Fruit fly (Drosophila melanogaster) whole organism, prepupa: ENCODE measurements around the gene INPP5E.

Experiments used
- Blimp-1 ChIP-seq: fragments of 200-800 bp; sonication (Bioruptor generic); optimal IDR thresholded peaks from 3 replicates; lab custom pipeline; 2017; ENCODE audit warnings: missing biosample characterization, missing genetic modification characterization, mild to moderate bottlenecking, moderate library complexity, missing genetic modification reagents
- CG10631 ChIP-seq: fragments of 200-800 bp; sonication (Bioruptor generic); optimal IDR thresholded peaks from 2 replicates; lab custom pipeline; 2016; ENCODE audit warnings: missing biosample characterization, missing genetic modification characterization
- CG11902 ChIP-seq: fragments of 200-800 bp; sonication (Bioruptor generic); optimal IDR thresholded peaks from 3 replicates; lab custom pipeline; 2016; ENCODE audit warnings: missing biosample characterization, missing genetic modification characterization
- CG15336 ChIP-seq: fragments of 200-800 bp; sonication (Bioruptor generic); IDR thresholded peaks from 2 replicates; pipeline ENCODE4 v1.3.6; 2022; ENCODE audit warnings: missing biosample characterization, missing genetic modification characterization
- CG16779 ChIP-seq: fragments of 200-800 bp; sonication (Bioruptor generic); optimal IDR thresholded peaks from 3 replicates; lab custom pipeline; 2017; ENCODE audit warnings: missing biosample characterization, mild to moderate bottlenecking, missing genetic modification characterization
- CG3032 ChIP-seq: fragments of 200-800 bp; optimal IDR thresholded peaks from 2 replicates; lab custom pipeline; 2019; ENCODE audit warnings: missing biosample characterization, mild to moderate bottlenecking, missing genetic modification characterization, moderate library complexity
- CG32006 ChIP-seq: fragments of 200-800 bp; sonication (Bioruptor generic); optimal IDR thresholded peaks from 3 replicates; lab custom pipeline; 2017; ENCODE audit warnings: missing biosample characterization, mild to moderate bottlenecking, missing genetic modification characterization
- CG3919 ChIP-seq: fragments of 200-800 bp; sonication (Bioruptor generic); optimal IDR thresholded peaks from 3 replicates; lab custom pipeline; 2016; ENCODE audit warnings: missing biosample characterization, missing genetic modification characterization
- CG6163 ChIP-seq: fragments of 200-800 bp; sonication (Bioruptor generic); IDR thresholded peaks from 3 replicates; pipeline ENCODE4 v1.3.6; 2022; ENCODE audit warnings: missing biosample characterization, missing genetic modification characterization
- CG6276 ChIP-seq: fragments of 200-800 bp; sonication (Bioruptor generic); optimal IDR thresholded peaks from 2 replicates; lab custom pipeline; 2017; ENCODE audit warnings: missing biosample characterization, mild to moderate bottlenecking, missing genetic modification characterization
- CG6808 ChIP-seq: fragments of 200-800 bp; sonication (Bioruptor generic); optimal IDR thresholded peaks from 3 replicates; lab custom pipeline; 2017; ENCODE audit warnings: missing biosample characterization, missing genetic modification characterization, mild to moderate bottlenecking, moderate library complexity, missing genetic modification reagents
- CG6854 ChIP-seq: fragments of 200-800 bp; sonication (Bioruptor generic); optimal IDR thresholded peaks from 2 replicates; lab custom pipeline; 2017; ENCODE audit warnings: missing biosample characterization, mild to moderate bottlenecking, missing genetic modification characterization
- CG7368 ChIP-seq: fragments of 200-800 bp; sonication (Bioruptor generic); optimal IDR thresholded peaks from 3 replicates; lab custom pipeline; 2016; ENCODE audit warnings: missing biosample characterization, missing genetic modification characterization
- CG8632 ChIP-seq: fragments of 200-800 bp; sonication (Bioruptor generic); optimal IDR thresholded peaks from 3 replicates; lab custom pipeline; 2016; ENCODE audit warnings: missing biosample characterization, missing genetic modification characterization
- Eip75B ChIP-seq: fragments of 200-800 bp; sonication (Bioruptor generic); optimal IDR thresholded peaks from 3 replicates; lab custom pipeline; 2016; ENCODE audit warnings: missing biosample characterization, missing genetic modification characterization
- Eip78C ChIP-seq: fragments of 200-800 bp; sonication (Bioruptor generic); peaks from one replicate; lab custom pipeline; 2016; ENCODE audit warnings: missing biosample characterization, missing genetic modification characterization
- Eip93F ChIP-seq: fragments of 200-800 bp; sonication (Bioruptor generic); optimal IDR thresholded peaks from 2 replicates; lab custom pipeline; 2016; ENCODE audit warnings: missing biosample characterization, mild to moderate bottlenecking, missing genetic modification characterization
- Ets21C ChIP-seq: fragments of 200-800 bp; sonication (Bioruptor generic); optimal IDR thresholded peaks from 3 replicates; lab custom pipeline; 2016; ENCODE audit warnings: missing biosample characterization, missing genetic modification characterization
- Ets96B ChIP-seq: fragments of 200-800 bp; optimal IDR thresholded peaks from 2 replicates; lab custom pipeline; 2019; ENCODE audit warnings: missing biosample characterization, mild to moderate bottlenecking, missing genetic modification characterization, moderate library complexity
- Gug ChIP-seq: fragments of 200-800 bp; sonication (Bioruptor generic); IDR thresholded peaks from 2 replicates; pipeline ENCODE4 v1.3.6; 2022; ENCODE audit warnings: missing biosample characterization, missing genetic modification characterization
- Hr38 ChIP-seq: sonication (Bioruptor generic); optimal IDR thresholded peaks from 2 replicates; lab custom pipeline; 2016; ENCODE audit warnings: missing biosample characterization, missing genetic modification characterization
- OdsH ChIP-seq: fragments of 200-800 bp; sonication (Bioruptor generic); optimal IDR thresholded peaks from 3 replicates; lab custom pipeline; 2016; ENCODE audit warnings: missing biosample characterization, missing genetic modification characterization
- Smox ChIP-seq: fragments of 200-800 bp; sonication (Bioruptor generic); optimal IDR thresholded peaks from 3 replicates; lab custom pipeline; 2016; ENCODE audit warnings: missing biosample characterization, missing genetic modification characterization
- Sox15 ChIP-seq: fragments of 200-800 bp; sonication (Bioruptor generic); optimal IDR thresholded peaks from 3 replicates; lab custom pipeline; 2016; ENCODE audit warnings: missing biosample characterization, missing genetic modification characterization
- cyc ChIP-seq: fragments of 200-800 bp; sonication (Bioruptor generic); optimal IDR thresholded peaks from 3 replicates; lab custom pipeline; 2016; ENCODE audit warnings: missing biosample characterization, missing genetic modification characterization
- dsx ChIP-seq: fragments of 200-800 bp; optimal IDR thresholded peaks from 3 replicates; lab custom pipeline; 2019; ENCODE audit warnings: missing biosample characterization, mild to moderate bottlenecking, missing genetic modification characterization, moderate library complexity; ENCODE audit not compliant: poor library complexity, severe bottlenecking
- eg ChIP-seq: fragments of 200-800 bp; sonication (Bioruptor generic); IDR thresholded peaks from 3 replicates; pipeline ENCODE4 v1.3.6; 2022; ENCODE audit warnings: missing biosample characterization, missing genetic modification characterization
- esn ChIP-seq: fragments of 200-800 bp; sonication (Bioruptor generic); optimal IDR thresholded peaks from 2 replicates; lab custom pipeline; 2016; ENCODE audit warnings: missing biosample characterization, mild to moderate bottlenecking, missing genetic modification characterization, moderate library complexity
- fd85E ChIP-seq: fragments of 200-800 bp; sonication (Bioruptor generic); optimal IDR thresholded peaks from 3 replicates; lab custom pipeline; 2016; ENCODE audit warnings: missing biosample characterization, missing genetic modification characterization
- fkh ChIP-seq: fragments of 200-800 bp; sonication (Bioruptor generic); optimal IDR thresholded peaks from 3 replicates; lab custom pipeline; 2017; ENCODE audit warnings: missing biosample characterization, mild to moderate bottlenecking, missing genetic modification characterization, moderate library complexity
- lz ChIP-seq: fragments of 200-800 bp; sonication (Bioruptor generic); optimal IDR thresholded peaks from 3 replicates; lab custom pipeline; 2016; ENCODE audit warnings: missing biosample characterization, missing genetic modification characterization
- net ChIP-seq: fragments of 200-800 bp; sonication (Bioruptor generic); optimal IDR thresholded peaks from 3 replicates; lab custom pipeline; 2016; ENCODE audit warnings: missing biosample characterization, missing genetic modification characterization
- pdm3 ChIP-seq: fragments of 200-800 bp; sonication (Bioruptor generic); optimal IDR thresholded peaks from 3 replicates; lab custom pipeline; 2016; ENCODE audit warnings: missing biosample characterization, missing genetic modification characterization
- svp ChIP-seq: fragments of 200-800 bp; sonication (Bioruptor generic); peaks from one replicate; lab custom pipeline; 2016; ENCODE audit warnings: missing biosample characterization, missing genetic modification characterization
- topi ChIP-seq: fragments of 200-800 bp; sonication (Bioruptor generic); optimal IDR thresholded peaks from 3 replicates; lab custom pipeline; 2016; ENCODE audit warnings: missing biosample characterization, missing genetic modification characterization
- vri ChIP-seq: fragments of 200-800 bp; sonication (Bioruptor generic); optimal IDR thresholded peaks from 3 replicates; lab custom pipeline; 2016; ENCODE audit warnings: missing biosample characterization, mild to moderate bottlenecking, missing genetic modification characterization

Gene INPP5E

dm6 chr3L:12310505-12310904 lies 33.0 kb downstream of the INPP5E start, which contains the start of gene CG44355:
Gene CG44355, plus strand, starts transcription at chr3L:12310805.
- TF ChIP-seq Ets21C (no peak), Eip93F (GFP tag; lab: Kevin White, UChicago) (no peak), fkh (no peak), CG3032 (tag; lab: Kevin White, UChicago) (no peak), topi (GFP tag; lab: Kevin White, UChicago) (no peak), Eip78C (GFP tag; lab: Kevin White, UChicago) (no peak), lz (GFP tag; lab: Kevin White, UChicago) (no peak), Blimp-1 (GFP tag; lab: Kevin White, UChicago) (no peak), fd85E (GFP tag; lab: Kevin White, UChicago) (no peak), Sox15 (GFP tag; lab: Kevin White, UChicago) (no peak), CG3919 (no peak), dsx (no peak), CG6808 (no peak), svp (GFP tag; lab: Kevin White, UChicago) (no peak), esn (GFP tag; lab: Kevin White, UChicago) (no peak), CG10631 (GFP tag; lab: Kevin White, UChicago) (no peak), CG15336 (GFP tag; lab: Robert Waterston, UW) (no peak), CG6854 (GFP tag; lab: Kevin White, UChicago) (no peak), cyc (GFP tag; lab: Kevin White, UChicago) (no peak), CG6163 (no peak)
- TF ChIP-seq, all 60 proteins: peak for 0

- no peak for TF ChIP-seq Ets96B (tag; lab: Kevin White, UChicago)
- no peak for TF ChIP-seq Eip75B (GFP tag; lab: Kevin White, UChicago)
- no peak for TF ChIP-seq dsx
- no peak for TF ChIP-seq CG32006 (GFP tag; lab: Kevin White, UChicago)
- no peak for TF ChIP-seq OdsH (GFP tag; lab: Kevin White, UChicago)
- TF ChIP-seq Ets21C, result no peak
- TF ChIP-seq Sox15 (GFP tag; lab: Kevin White, UChicago), result no peak
- no peak for TF ChIP-seq cyc (GFP tag; lab: Kevin White, UChicago)
- TF ChIP-seq CG16779 (tag; lab: Kevin White, UChicago), result no peak
- no peak for TF ChIP-seq vri (GFP tag; lab: Kevin White, UChicago)
Measured at dm6 chr3L:12313280-12313679, 35.8 kb downstream of the INPP5E start.

- no peak for TF ChIP-seq CG6276 (GFP tag; lab: Kevin White, UChicago)
- TF ChIP-seq Smox (GFP tag; lab: Kevin White, UChicago), result no peak
- TF ChIP-seq CG3032 (tag; lab: Kevin White, UChicago), result no peak
- no peak for TF ChIP-seq Hr38 (GFP tag; lab: Kevin White, UChicago)
- TF ChIP-seq eg (GFP tag; lab: Robert Waterston, UW), result no peak
- TF ChIP-seq CG7368 (GFP tag; lab: Kevin White, UChicago), result no peak
- TF ChIP-seq CG8632, result no peak
- TF ChIP-seq CG3919, result no peak
- TF ChIP-seq net (GFP tag; lab: Kevin White, UChicago), result no peak
- TF ChIP-seq pdm3 (GFP tag; lab: Kevin White, UChicago), result no peak
- no peak for TF ChIP-seq CG6808
- TF ChIP-seq Eip78C (GFP tag; lab: Kevin White, UChicago), result no peak
- no peak for TF ChIP-seq CG11902 (GFP tag; lab: Kevin White, UChicago)
- no peak for TF ChIP-seq Blimp-1 (GFP tag; lab: Kevin White, UChicago)
- TF ChIP-seq fd85E (GFP tag; lab: Kevin White, UChicago), result no peak
- no peak for TF ChIP-seq CG16779 (tag; lab: Kevin White, UChicago)
- no peak for TF ChIP-seq Gug (GFP tag; lab: Robert Waterston, UW)
- no peak for TF ChIP-seq Sox15 (GFP tag; lab: Kevin White, UChicago)
- TF ChIP-seq, all 60 proteins: peak for 0
Measured at dm6 chr3L:12319782-12320181, 42.3 kb downstream of the INPP5E start.

dm6 chr3L:12328781-12329282 lies 51.4 kb downstream of the INPP5E start, which contains the start of gene Lmx1a:
Gene Lmx1a, plus strand, starts transcription at chr3L:12329232.
- TF ChIP-seq svp (GFP tag; lab: Kevin White, UChicago), result no peak
- TF ChIP-seq eg (GFP tag; lab: Robert Waterston, UW), result 0 out of 3 replicates have a peak, but pooled peaks have one; percentile 27
